Fruit fly (Drosophila melanogaster) whole organism, wandering third instar larva: Measurements from ENCODE around the gene CG14013.

Experiments
- Abd-B ChIP-seq: fragments of >200 bp; optimal IDR thresholded peaks from 2 replicates; lab custom pipeline; 2017; ENCODE audit warnings: missing biosample characterization, missing genetic modification characterization
- CG32264 ChIP-seq: fragments of 200-800 bp; sonication (Bioruptor generic); optimal IDR thresholded peaks from 2 replicates; lab custom pipeline; 2016; ENCODE audit warnings: missing biosample characterization, missing genetic modification characterization
- CG9705 ChIP-seq: fragments of 200-800 bp; sonication (Bioruptor generic); optimal IDR thresholded peaks from 2 replicates; lab custom pipeline; 2018; ENCODE audit warnings: missing biosample characterization, mild to moderate bottlenecking, missing genetic modification characterization
- CrebA ChIP-seq: fragments of 200-800 bp; sonication (Bioruptor generic); optimal IDR thresholded peaks from 2 replicates; lab custom pipeline; 2016; ENCODE audit warnings: missing biosample characterization, mild to moderate bottlenecking, missing genetic modification characterization, borderline replicate concordance
- Dfd ChIP-seq: fragments of >200 bp; optimal IDR thresholded peaks from 2 replicates; lab custom pipeline; 2017; ENCODE audit warnings: missing biosample characterization, missing genetic modification characterization
- Dif ChIP-seq: fragments of 200-275, 200-300 bp; sonication (Bioruptor generic); optimal IDR thresholded peaks from 2 replicates; lab custom pipeline; 2018; ENCODE audit warnings: missing biosample characterization, missing genetic modification characterization; ENCODE audit not compliant: partially characterized antibody
- GATAd ChIP-seq: sonication (Bioruptor generic); optimal IDR thresholded peaks from 2 replicates; lab custom pipeline; 2016; ENCODE audit warnings: missing biosample characterization, missing genetic modification characterization
- HLH106 ChIP-seq: fragments of 200-800 bp; optimal IDR thresholded peaks from 3 replicates; lab custom pipeline; 2019; ENCODE audit warnings: missing biosample characterization, mild to moderate bottlenecking, missing genetic modification characterization, moderate library complexity
- Hnf4 ChIP-seq: fragments of 200-800 bp; sonication (Bioruptor generic); optimal IDR thresholded peaks from 2 replicates; lab custom pipeline; 2016; ENCODE audit warnings: missing biosample characterization, mild to moderate bottlenecking, missing genetic modification characterization
- Hr78 ChIP-seq: fragments of >200 bp; optimal IDR thresholded peaks from 2 replicates; lab custom pipeline; 2017; ENCODE audit warnings: missing biosample characterization, missing genetic modification characterization
- Hr83 ChIP-seq: fragments of 200-300 bp; sonication (Bioruptor generic); optimal IDR thresholded peaks from 2 replicates; lab custom pipeline; 2016; ENCODE audit warnings: missing biosample characterization, mild to moderate bottlenecking, missing genetic modification characterization, moderate library complexity; ENCODE audit not compliant: poor library complexity, severe bottlenecking
- Jra ChIP-seq: sonication (Bioruptor generic); optimal IDR thresholded peaks from 2 replicates; lab custom pipeline; 2016; ENCODE audit warnings: missing biosample characterization, missing genetic modification characterization
- Mio ChIP-seq: sonication (Bioruptor generic); optimal IDR thresholded peaks from 2 replicates; lab custom pipeline; 2016; ENCODE audit warnings: missing biosample characterization, missing genetic modification characterization
- Myc ChIP-seq: fragments of >200 bp; optimal IDR thresholded peaks from 2 replicates; lab custom pipeline; 2017
- OdsH ChIP-seq: fragments of 200-800 bp; sonication (Bioruptor generic); optimal IDR thresholded peaks from 2 replicates; lab custom pipeline; 2016; ENCODE audit warnings: missing biosample characterization, mild to moderate bottlenecking, missing genetic modification characterization
- Rel ChIP-seq, 2 experiments: fragments of 200-800 bp; sonication (Bioruptor generic) in 1 of 2; optimal IDR thresholded peaks; 2 replicates in 1 of 2; 3 replicates in 1 of 2; lab custom pipeline; 2016 to 2019; ENCODE audit warnings: mild to moderate bottlenecking in 2 of 2, missing biosample characterization in 2 of 2, missing genetic modification characterization in 2 of 2, moderate library complexity in 1 of 2
- Sp1 ChIP-seq: fragments of 200-800 bp; sonication (Bioruptor generic); optimal IDR thresholded peaks from 3 replicates; lab custom pipeline; 2019; ENCODE audit warnings: missing biosample characterization, mild to moderate bottlenecking, missing genetic modification characterization, moderate library complexity
- Vsx2 ChIP-seq: fragments of 200-300, 225-300 bp; sonication (Bioruptor generic); optimal IDR thresholded peaks from 2 replicates; lab custom pipeline; 2018; ENCODE audit warnings: missing biosample characterization, missing genetic modification characterization; ENCODE audit not compliant: partially characterized antibody
- br ChIP-seq: fragments of 200-800 bp; sonication (Bioruptor generic); optimal IDR thresholded peaks from 2 replicates; lab custom pipeline; 2016; ENCODE audit warnings: missing biosample characterization, missing genetic modification characterization
- brk ChIP-seq: fragments of 200-800 bp; sonication (Bioruptor generic); optimal IDR thresholded peaks from 2 replicates; lab custom pipeline; 2016; ENCODE audit warnings: missing biosample characterization, mild to moderate bottlenecking, missing genetic modification characterization
- dl ChIP-seq, 2 experiments: fragments of 175-275, 200-275 bp in 1 of 2; fragments of 200-275 bp in 1 of 2; sonication (Bioruptor generic); optimal IDR thresholded peaks; lab custom pipeline; 2018; ENCODE audit warnings: mild to moderate bottlenecking in 2 of 2, missing biosample characterization in 2 of 2, missing genetic modification characterization in 2 of 2, moderate library complexity in 2 of 2; ENCODE audit not compliant: partially characterized antibody in 2 of 2, insufficient read depth in 1 of 2
- dmrt93B ChIP-seq: fragments of 200-800 bp; sonication (Bioruptor generic); optimal IDR thresholded peaks from 2 replicates; lab custom pipeline; 2018; ENCODE audit warnings: missing biosample characterization, mild to moderate bottlenecking, missing genetic modification characterization
- ey ChIP-seq: fragments of 200-800 bp; sonication (Bioruptor generic); optimal IDR thresholded peaks from 2 replicates; lab custom pipeline; 2016; ENCODE audit warnings: missing biosample characterization, missing genetic modification characterization
- foxo ChIP-seq, 2 experiments: fragments of 200-800 bp; sonication (Bioruptor generic); optimal IDR thresholded peaks; 2 replicates in 1 of 2; 3 replicates in 1 of 2; lab custom pipeline; 2016 to 2017; ENCODE audit warnings: missing biosample characterization in 2 of 2, missing genetic modification characterization in 2 of 2
- fru ChIP-seq: fragments of 200-800 bp; sonication (Bioruptor generic); optimal IDR thresholded peaks from 3 replicates; lab custom pipeline; 2016; ENCODE audit warnings: missing biosample characterization, mild to moderate bottlenecking, missing genetic modification characterization
- h ChIP-seq: fragments of 200-800 bp; sonication (Bioruptor generic); optimal IDR thresholded peaks from 3 replicates; lab custom pipeline; 2016; ENCODE audit warnings: missing biosample characterization, mild to moderate bottlenecking, missing genetic modification characterization
- jim ChIP-seq: fragments of 175-275, 200-325 bp; sonication (Bioruptor generic); optimal IDR thresholded peaks from 2 replicates; lab custom pipeline; 2016; ENCODE audit warnings: missing biosample characterization, mild to moderate bottlenecking, missing genetic modification characterization
- lola ChIP-seq: fragments of >200 bp; optimal IDR thresholded peaks from 2 replicates; lab custom pipeline; 2017; ENCODE audit warnings: missing biosample characterization, missing genetic modification characterization
- psq ChIP-seq: fragments of 200-800 bp; sonication (Bioruptor generic); optimal IDR thresholded peaks from 3 replicates; lab custom pipeline; 2017; ENCODE audit warnings: missing biosample characterization, mild to moderate bottlenecking, missing genetic modification characterization, moderate library complexity
- rgr ChIP-seq: fragments of 200-800 bp; sonication (Bioruptor generic); optimal IDR thresholded peaks from 3 replicates; lab custom pipeline; 2016; ENCODE audit warnings: missing biosample characterization, mild to moderate bottlenecking, missing genetic modification characterization
- sv ChIP-seq: fragments of 200-800 bp; sonication (Bioruptor generic); optimal IDR thresholded peaks from 3 replicates; lab custom pipeline; 2016; ENCODE audit warnings: missing biosample characterization, missing genetic modification characterization
- usp ChIP-seq: fragments of >200 bp; optimal IDR thresholded peaks from 2 replicates; lab custom pipeline; 2017; ENCODE audit warnings: missing biosample characterization, missing genetic modification characterization
- woc ChIP-seq: sonication (Bioruptor generic); optimal IDR thresholded peaks from 2 replicates; lab custom pipeline; 2016; ENCODE audit warnings: missing biosample characterization, mild to moderate bottlenecking, missing genetic modification characterization

The CG14013 gene

DNA sequence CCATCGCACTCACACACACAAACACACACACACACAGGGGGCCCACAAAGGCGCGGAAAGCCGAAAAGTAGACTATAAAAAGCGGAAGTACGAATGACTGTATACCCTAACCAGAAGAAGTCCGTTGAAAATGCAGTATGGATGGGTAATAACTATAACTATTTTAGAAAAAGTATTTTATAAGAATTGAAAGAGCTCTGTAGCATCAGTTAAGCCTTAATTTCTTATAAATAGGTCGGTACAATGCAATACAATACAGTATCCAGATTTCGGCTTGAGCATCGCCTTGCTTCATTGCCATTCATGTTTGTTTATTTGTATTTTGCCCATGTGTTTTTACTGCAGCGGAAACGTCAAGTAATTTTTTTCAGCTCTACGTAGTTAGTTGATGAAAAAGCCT lies 15.9 kb upstream of the CG14013 start:
- TF ChIP-seq HLH106 (tag; lab: Kevin White, UChicago): peak; percentile 54
- peak; percentile 24 for TF ChIP-seq rgr (GFP tag; lab: Kevin White, UChicago)
- peak; percentile 35 for TF ChIP-seq h
- peak in 1 of 2 experiments; percentile 34 for TF ChIP-seq foxo (GFP tag; optimal IDR thresholded peaks at IDR 0.05; lab: Kevin White, UChicago)
- no peak for TF ChIP-seq Myc (lab: Kevin White, UChicago)
- TF ChIP-seq Dfd (GFP tag; lab: Kevin White, UChicago): peak; percentile 53
- peak; percentile 12 for TF ChIP-seq dmrt93B
- no peak for TF ChIP-seq Rel (GFP tag; optimal IDR thresholded peaks at IDR 0.05; lab: Kevin White, UChicago)
- no peak for TF ChIP-seq Rel (tag; optimal IDR thresholded peaks at IDR 0.05; lab: Kevin White, UChicago)
- TF ChIP-seq fru (GFP tag; lab: Kevin White, UChicago): peak; percentile 40
- peak; percentile 32 for TF ChIP-seq ey (GFP tag; lab: Kevin White, UChicago)
- TF ChIP-seq OdsH (GFP tag; lab: Kevin White, UChicago): peak; percentile 23
- TF ChIP-seq sv (GFP tag; lab: Kevin White, UChicago): no peak

DNA sequence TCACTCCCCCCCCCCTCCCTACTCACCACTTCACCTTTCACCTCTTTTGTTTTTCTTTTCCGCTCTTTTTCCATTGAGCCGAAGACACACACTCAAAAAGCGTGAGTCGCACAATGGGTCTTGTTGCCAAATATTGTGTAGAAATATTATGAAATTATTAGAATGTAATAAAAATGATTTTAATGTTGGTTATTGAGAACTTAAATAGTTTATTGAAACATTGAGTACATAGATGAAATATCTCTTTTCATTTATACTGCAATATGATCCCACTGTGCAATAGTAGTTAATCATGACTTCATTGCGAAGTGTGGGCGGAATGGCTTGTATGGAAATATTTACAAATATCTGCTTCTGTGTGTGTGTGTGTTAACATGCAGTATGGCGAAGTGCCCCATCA lies 13.5 kb upstream of the CG14013 start:
- TF ChIP-seq foxo (GFP tag; optimal IDR thresholded peaks at IDR 0.05; lab: Kevin White, UChicago) (peak in 1 of 2 experiments; percentile 2), dmrt93B (no peak), HLH106 (tag; lab: Kevin White, UChicago) (peak; percentile 14)

DNA sequence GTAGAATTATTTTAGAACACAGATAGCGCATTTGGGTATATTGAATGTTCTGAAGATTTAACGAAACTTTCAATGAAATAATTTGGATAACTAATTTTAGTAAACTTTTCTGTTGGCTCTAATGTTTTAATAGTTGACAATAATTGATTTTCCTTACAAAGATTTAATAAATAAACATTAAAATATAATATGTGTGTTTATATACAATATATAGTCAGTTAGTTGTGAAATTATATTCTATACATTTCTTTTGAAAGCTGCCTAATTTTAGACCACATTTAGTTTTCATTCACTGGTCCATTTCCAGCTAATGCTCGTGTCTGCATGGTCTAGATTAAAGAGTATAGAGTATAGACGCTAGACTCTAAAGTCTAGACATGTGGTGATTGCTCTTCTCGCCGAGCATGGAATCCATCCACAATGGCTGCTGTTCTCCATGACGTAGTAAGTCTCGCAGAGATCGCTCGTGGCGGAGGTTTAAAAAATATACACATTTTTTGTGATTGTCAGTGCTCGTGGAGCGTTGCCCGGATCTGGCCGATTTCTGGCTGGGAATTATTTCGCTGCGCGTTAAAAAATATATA lies 5.3 kb upstream of the CG14013 start, which contains the start of gene GluRIIB:
Gene GluRIIB, plus strand, starts transcription at position 534 of the 584 bp plus-strand sequence.
- TF ChIP-seq Myc (lab: Kevin White, UChicago) (no peak), brk (GFP tag; lab: Kevin White, UChicago) (no peak), br (no peak), CG9705 (GFP tag; lab: Kevin White, UChicago) (no peak), CrebA (GFP tag; lab: Kevin White, UChicago) (no peak), jim (GFP tag; lab: Kevin White, UChicago) (no peak), HLH106 (tag; lab: Kevin White, UChicago) (no peak), woc (GFP tag; lab: Kevin White, UChicago) (no peak), dl (GFP tag; optimal IDR thresholded peaks at IDR 0.05; lab: Kevin White, UChicago; ENCODE audit: insufficient read depth in 1 of 2, partially characterized antibody in 2 of 2) (no peak), psq (GFP tag; lab: Kevin White, UChicago) (no peak), Hr83 (GFP tag; lab: Kevin White, UChicago) (no peak), Jra (GFP tag; lab: Kevin White, UChicago) (no peak), Dif (GFP tag; lab: Kevin White, UChicago) (no peak), Dfd (GFP tag; lab: Kevin White, UChicago) (no peak)

DNA sequence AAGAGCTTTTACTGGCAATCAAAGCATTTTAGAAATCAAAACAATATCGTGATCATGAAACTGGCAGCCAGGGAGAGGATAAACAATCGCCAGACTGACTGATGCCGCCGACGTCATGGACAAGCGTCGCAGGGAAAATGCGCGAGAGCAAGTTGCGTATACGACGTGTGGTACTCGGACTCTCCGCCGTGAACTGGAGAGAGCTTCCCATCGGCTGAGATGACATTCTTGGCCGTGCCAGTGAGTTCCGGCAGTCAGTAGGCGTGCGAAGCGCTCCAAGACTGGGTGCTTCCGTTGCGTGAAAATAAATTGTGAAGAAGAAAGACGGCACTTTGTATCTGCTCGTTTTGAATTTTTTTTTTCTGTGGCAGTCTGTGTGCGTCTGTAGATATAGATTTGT lies 1.2 kb upstream of the CG14013 start, which contains the start of gene GluRIIA:
Gene GluRIIA, plus strand, starts transcription at position 255 of the 400 bp plus-strand sequence.
- TF ChIP-seq Dfd (GFP tag; lab: Kevin White, UChicago): no peak
- TF ChIP-seq CrebA (GFP tag; lab: Kevin White, UChicago): no peak
- TF ChIP-seq foxo (GFP tag; optimal IDR thresholded peaks at IDR 0.05; lab: Kevin White, UChicago): no peak
- no peak for TF ChIP-seq Vsx2
- TF ChIP-seq Mio (GFP tag; lab: Kevin White, UChicago): no peak

DNA sequence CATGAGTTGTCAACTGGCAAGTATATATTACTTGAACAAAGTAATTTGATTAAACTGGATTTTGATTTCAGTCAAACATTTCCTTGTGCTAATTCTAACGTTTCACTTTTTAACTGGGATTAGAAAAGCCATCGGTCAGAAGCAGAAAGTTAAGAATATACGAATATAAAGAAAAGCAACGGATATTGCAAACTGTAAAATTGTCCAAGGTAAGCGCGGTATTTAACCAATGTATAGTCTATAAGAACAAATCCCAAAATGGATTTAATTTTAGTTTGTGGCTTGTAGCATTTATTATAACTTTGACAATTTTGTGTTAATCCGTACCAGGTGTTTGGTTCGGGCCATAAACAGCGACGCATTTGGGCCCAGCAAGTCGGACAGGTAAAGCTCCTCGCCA lies 2.1 kb downstream of the CG14013 start, which contains the start of gene CG18269:
Gene CG18269, plus strand, starts transcription at position 301 of the 400 bp plus-strand sequence.
- TF ChIP-seq sv (GFP tag; lab: Kevin White, UChicago): no peak
- no peak for TF ChIP-seq Sp1 (GFP tag; lab: Kevin White, UChicago)
- TF ChIP-seq GATAd (GFP tag; lab: Kevin White, UChicago): no peak

DNA sequence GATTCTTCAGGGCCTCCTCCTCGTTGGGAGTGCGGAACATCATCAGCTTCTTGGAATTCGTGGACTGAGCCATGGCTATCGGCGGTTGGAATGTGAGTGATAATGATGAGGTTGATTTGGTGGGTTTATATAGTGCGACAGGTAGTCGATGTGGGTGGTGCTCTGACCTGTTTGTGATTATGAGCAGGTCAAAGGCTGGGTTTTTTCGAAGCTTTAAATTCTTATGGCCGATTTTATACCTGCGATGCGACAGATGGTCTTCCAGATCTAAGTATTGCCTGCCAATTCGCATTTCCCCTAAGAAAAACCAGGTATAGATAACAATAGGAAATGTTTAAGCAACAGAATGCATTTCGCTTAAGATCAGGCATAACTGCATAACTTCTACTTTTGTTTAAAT lies 2.9 kb downstream of the CG14013 start, which contains the start of gene CG14014:
Gene CG14014, minus strand, starts transcription at position 101 of the 400 bp plus-strand sequence.
- no peak for TF ChIP-seq br
- TF ChIP-seq usp (GFP tag; lab: Kevin White, UChicago): no peak
- TF ChIP-seq rgr (GFP tag; lab: Kevin White, UChicago): no peak
- no peak for TF ChIP-seq Hr78 (GFP tag; lab: Kevin White, UChicago)
- TF ChIP-seq lola (GFP tag; lab: Kevin White, UChicago): no peak
- no peak for TF ChIP-seq Abd-B
- TF ChIP-seq Hnf4 (GFP tag; lab: Kevin White, UChicago): no peak
- TF ChIP-seq GATAd (GFP tag; lab: Kevin White, UChicago): no peak
- TF ChIP-seq CG32264 (GFP tag; lab: Kevin White, UChicago): no peak
- TF ChIP-seq woc (GFP tag; lab: Kevin White, UChicago): no peak
- TF ChIP-seq Sp1 (GFP tag; lab: Kevin White, UChicago): no peak
- no peak for TF ChIP-seq CrebA (GFP tag; lab: Kevin White, UChicago)
- no peak for TF ChIP-seq foxo (GFP tag; optimal IDR thresholded peaks at IDR 0.05; lab: Kevin White, UChicago)
- no peak for TF ChIP-seq psq (GFP tag; lab: Kevin White, UChicago)
- TF ChIP-seq Jra (GFP tag; lab: Kevin White, UChicago): no peak
- TF ChIP-seq Myc (lab: Kevin White, UChicago): no peak
- no peak for TF ChIP-seq dmrt93B
- no peak for TF ChIP-seq HLH106 (tag; lab: Kevin White, UChicago)
